Fruit fly (Drosophila melanogaster) whole organism, embryonic: ENCODE data around the gene Tomosyn.
A peak's percentile ranks its signal among the peaks of the same experiment; 100 is the strongest.

Experiments
- Asciz ChIP-seq: fragments of 200-800 bp; sonication (Bioruptor generic); optimal IDR thresholded peaks from 2 replicates; lab custom pipeline; 2017; ENCODE audit warnings: missing biosample characterization, mild to moderate bottlenecking, missing genetic modification characterization, missing genetic modification reagents
- Bteb2 ChIP-seq: fragments of 200-800 bp; sonication (Bioruptor generic); optimal IDR thresholded peaks from 2 replicates; lab custom pipeline; 2016; ENCODE audit warnings: missing biosample characterization, missing genetic modification characterization
- CG12219 ChIP-seq: fragments of 200-800 bp; sonication (Bioruptor generic); optimal IDR thresholded peaks from 3 replicates; lab custom pipeline; 2018; ENCODE audit warnings: missing biosample characterization, mild to moderate bottlenecking, missing genetic modification characterization
- CG1233 ChIP-seq: fragments of 200-800 bp; sonication (Bioruptor generic); optimal IDR thresholded peaks from 4 replicates; lab custom pipeline; 2018; ENCODE audit warnings: missing biosample characterization, mild to moderate bottlenecking, missing genetic modification characterization
- CG15601 ChIP-seq: fragments of 200-800 bp; sonication (Bioruptor generic); optimal IDR thresholded peaks from 3 replicates; lab custom pipeline; 2019; ENCODE audit warnings: missing biosample characterization, mild to moderate bottlenecking, missing genetic modification characterization, moderate library complexity
- CG16779 ChIP-seq: fragments of 200-800 bp; sonication (Bioruptor generic); IDR thresholded peaks from 2 replicates; pipeline ENCODE4 v1.3.6; 2022; ENCODE audit warnings: missing biosample characterization, missing genetic modification characterization
- CG16863 ChIP-seq: fragments of 200-800 bp; sonication (Bioruptor generic); optimal IDR thresholded peaks from 3 replicates; lab custom pipeline; 2016; ENCODE audit warnings: missing biosample characterization, missing genetic modification characterization
- CG17359 ChIP-seq: fragments of 200-800 bp; sonication (Bioruptor generic); optimal IDR thresholded peaks from 3 replicates; lab custom pipeline; 2018; ENCODE audit warnings: missing biosample characterization, mild to moderate bottlenecking, missing genetic modification characterization, moderate library complexity
- CG2129 ChIP-seq: fragments of 200-800 bp; sonication (Bioruptor generic); IDR thresholded peaks from 2 replicates; pipeline ENCODE4 v1.3.6; 2022; ENCODE audit warnings: missing biosample characterization, missing genetic modification characterization; ENCODE audit not compliant: partially characterized antibody
- CG6175 ChIP-seq: fragments of 200-800 bp; sonication (Bioruptor generic); IDR thresholded peaks from 3 replicates; pipeline ENCODE4 v1.3.6; 2022; ENCODE audit warnings: missing biosample characterization, missing genetic modification characterization
- CG7357 ChIP-seq: fragments of 200-800 bp; sonication (Bioruptor generic); IDR thresholded peaks from 3 replicates; pipeline ENCODE4 v1.3.6; 2022; ENCODE audit warnings: missing biosample characterization, missing genetic modification characterization
- CG7839 ChIP-seq: fragments of 200-800 bp; sonication (Bioruptor generic); optimal IDR thresholded peaks from 3 replicates; lab custom pipeline; 2018; ENCODE audit warnings: missing biosample characterization, mild to moderate bottlenecking, missing genetic modification characterization, moderate library complexity
- CG7987 ChIP-seq: fragments of 200-800 bp; sonication (Bioruptor generic); optimal IDR thresholded peaks from 2 replicates; lab custom pipeline; 2018; ENCODE audit warnings: missing biosample characterization, mild to moderate bottlenecking, missing genetic modification characterization, moderate library complexity
- CG8281 ChIP-seq: fragments of 200-800 bp; sonication (Bioruptor generic); optimal IDR thresholded peaks from 2 replicates; lab custom pipeline; 2018; ENCODE audit warnings: missing biosample characterization, mild to moderate bottlenecking, missing genetic modification characterization, moderate library complexity
- CG8944 ChIP-seq: fragments of 200-800 bp; sonication (Bioruptor generic); optimal IDR thresholded peaks from 3 replicates; lab custom pipeline; 2016; ENCODE audit warnings: missing biosample characterization, missing genetic modification characterization
- Dfd ChIP-seq, 2 experiments: fragments of >200 bp; optimal IDR thresholded peaks; 2 replicates each; lab custom pipeline; 2017; ENCODE audit warnings: missing biosample characterization in 2 of 2, missing genetic modification characterization in 2 of 2
- Doc3 ChIP-seq: fragments of 200-800 bp; sonication (Bioruptor generic); IDR thresholded peaks from 3 replicates; pipeline ENCODE4 v1.3.6; 2022; ENCODE audit warnings: missing biosample characterization, missing genetic modification characterization; ENCODE audit not compliant: partially characterized antibody
- Ets97D ChIP-seq: fragments of 200-800 bp; sonication (Bioruptor generic); optimal IDR thresholded peaks from 3 replicates; lab custom pipeline; 2016; ENCODE audit warnings: missing biosample characterization, missing genetic modification characterization
- HHEX ChIP-seq: fragments of 200-800 bp; sonication (Bioruptor generic); optimal IDR thresholded peaks from 3 replicates; lab custom pipeline; 2017; ENCODE audit warnings: missing biosample characterization, mild to moderate bottlenecking, missing genetic modification characterization, missing genetic modification reagents
- Hr3 ChIP-seq: fragments of 200-800 bp; sonication (Bioruptor generic); optimal IDR thresholded peaks from 3 replicates; lab custom pipeline; 2016; ENCODE audit warnings: missing biosample characterization, missing genetic modification characterization
- Mad ChIP-seq: fragments of 200-800 bp; sonication (Bioruptor generic); optimal IDR thresholded peaks from 2 replicates; lab custom pipeline; 2016; ENCODE audit warnings: missing biosample characterization, missing genetic modification characterization
- NfI ChIP-seq: fragments of 200-800 bp; sonication (Bioruptor generic); optimal IDR thresholded peaks from 3 replicates; lab custom pipeline; 2018; ENCODE audit warnings: missing biosample characterization, mild to moderate bottlenecking, missing genetic modification characterization, moderate library complexity
- Opbp ChIP-seq: fragments of 200-800 bp; sonication (Bioruptor generic); IDR thresholded peaks from 3 replicates; pipeline ENCODE4 v1.3.6; 2022; ENCODE audit warnings: missing biosample characterization, missing genetic modification characterization; ENCODE audit not compliant: partially characterized antibody
- Ravus ChIP-seq: fragments of 200-800 bp; sonication (Bioruptor generic); IDR thresholded peaks from 2 replicates; pipeline ENCODE4 v1.3.6; 2022; ENCODE audit warnings: missing biosample characterization, missing genetic modification characterization
- Side ChIP-seq: fragments of 200-800 bp; sonication (Bioruptor generic); optimal IDR thresholded peaks from 2 replicates; lab custom pipeline; 2016; ENCODE audit warnings: missing biosample characterization, missing genetic modification characterization
- Spps ChIP-seq: fragments of 200-800 bp; sonication (Bioruptor generic); optimal IDR thresholded peaks from 2 replicates; lab custom pipeline; 2018; ENCODE audit warnings: missing biosample characterization, mild to moderate bottlenecking, missing genetic modification characterization
- Ssrp ChIP-seq: fragments of 200-800 bp; sonication (Bioruptor generic); optimal IDR thresholded peaks from 2 replicates; lab custom pipeline; 2018; ENCODE audit warnings: missing biosample characterization, mild to moderate bottlenecking, missing genetic modification characterization, moderate library complexity
- Tbp ChIP-seq: fragments of >200 bp; optimal IDR thresholded peaks from 2 replicates; lab custom pipeline; 2018; ENCODE audit warnings: missing biosample characterization, missing genetic modification characterization
- ara ChIP-seq: fragments of 200-800 bp; sonication (Bioruptor generic); IDR thresholded peaks from 2 replicates; pipeline ENCODE4 v1.3.6; 2022; ENCODE audit warnings: missing biosample characterization, missing genetic modification characterization
- ash1 ChIP-seq: fragments of 200-800 bp; sonication (Bioruptor generic); optimal IDR thresholded peaks from 2 replicates; lab custom pipeline; 2018; ENCODE audit warnings: missing biosample characterization, mild to moderate bottlenecking, missing genetic modification characterization
- cad ChIP-seq: fragments of >200 bp; optimal IDR thresholded peaks from 2 replicates; lab custom pipeline; 2017; ENCODE audit warnings: missing biosample characterization, missing genetic modification characterization
- crc ChIP-seq: fragments of 200-800 bp; sonication (Bioruptor generic); optimal IDR thresholded peaks from 2 replicates; lab custom pipeline; 2016; ENCODE audit warnings: missing biosample characterization, missing genetic modification characterization
- dimm ChIP-seq: fragments of 200-800 bp; sonication (Bioruptor generic); IDR thresholded peaks from 2 replicates; pipeline ENCODE4 v1.3.6; 2022; ENCODE audit warnings: missing biosample characterization, missing genetic modification characterization
- emc ChIP-seq: fragments of 200-800 bp; sonication (Bioruptor generic); optimal IDR thresholded peaks from 2 replicates; lab custom pipeline; 2016; ENCODE audit warnings: missing biosample characterization, missing genetic modification characterization
- exex ChIP-seq: fragments of 200-800 bp; sonication (Bioruptor generic); optimal IDR thresholded peaks from 4 replicates; lab custom pipeline; 2018; ENCODE audit warnings: missing biosample characterization, mild to moderate bottlenecking, missing genetic modification characterization, moderate library complexity
- fru ChIP-seq: fragments of >200 bp; optimal IDR thresholded peaks from 2 replicates; lab custom pipeline; 2017
- gcm ChIP-seq: fragments of 200-800 bp; sonication (Bioruptor generic); optimal IDR thresholded peaks from 2 replicates; lab custom pipeline; 2019; ENCODE audit warnings: missing biosample characterization, mild to moderate bottlenecking, missing genetic modification characterization, moderate library complexity
- hkb ChIP-seq, 2 experiments: fragments of 200-800 bp in 1 of 2; fragments of >200 bp in 1 of 2; sonication (Bioruptor generic) in 1 of 2; IDR thresholded peaks in 1 of 2; optimal IDR thresholded peaks in 1 of 2; 2 replicates each; pipeline versions ENCODE4 v1.3.6 to Lab custom; 2017 to 2022; ENCODE audit warnings: missing biosample characterization in 1 of 2, missing genetic modification characterization in 1 of 2
- nerfin-1 ChIP-seq: fragments of 200-800 bp; sonication (Bioruptor generic); optimal IDR thresholded peaks from 3 replicates; lab custom pipeline; 2019; ENCODE audit warnings: missing biosample characterization, mild to moderate bottlenecking, missing genetic modification characterization, moderate library complexity
- nerfin-2 ChIP-seq: fragments of 200-800 bp; sonication (Bioruptor generic); IDR thresholded peaks from 2 replicates; pipeline ENCODE4 v1.3.6; 2022; ENCODE audit warnings: missing biosample characterization, missing genetic modification characterization; ENCODE audit not compliant: partially characterized antibody
- peb ChIP-seq: fragments of 200-800 bp; sonication (Bioruptor generic); IDR thresholded peaks from 2 replicates; pipeline ENCODE4 v1.3.6; 2022; ENCODE audit warnings: missing biosample characterization, missing genetic modification characterization
- pho ChIP-seq: fragments of 200-800 bp; sonication (Bioruptor generic); optimal IDR thresholded peaks from 2 replicates; lab custom pipeline; 2016; ENCODE audit warnings: missing biosample characterization, missing genetic modification characterization
- ranshi ChIP-seq: fragments of 200-800 bp; sonication (Bioruptor generic); IDR thresholded peaks from 2 replicates; pipeline ENCODE4 v1.3.6; 2022; ENCODE audit warnings: missing biosample characterization, missing genetic modification characterization
- rib ChIP-seq: fragments of 200-800 bp; sonication (Bioruptor generic); IDR thresholded peaks from 2 replicates; pipeline ENCODE4 v1.3.6; 2022; ENCODE audit warnings: missing biosample characterization, missing genetic modification characterization
- sd ChIP-seq: fragments of 200-800 bp; sonication (Bioruptor generic); optimal IDR thresholded peaks from 3 replicates; lab custom pipeline; 2018; ENCODE audit warnings: missing biosample characterization, mild to moderate bottlenecking, missing genetic modification characterization, moderate library complexity
- sens-2 ChIP-seq: fragments of 200-800 bp; sonication (Bioruptor generic); IDR thresholded peaks from 2 replicates; pipeline ENCODE4 v1.3.6; 2022; ENCODE audit warnings: missing biosample characterization, missing genetic modification characterization
- slbo ChIP-seq: fragments of 200-800 bp; sonication (Bioruptor generic); IDR thresholded peaks from 2 replicates; pipeline ENCODE4 v1.3.6; 2022; ENCODE audit warnings: missing biosample characterization, missing genetic modification characterization
- tna ChIP-seq: fragments of 200-800 bp; sonication (Bioruptor generic); IDR thresholded peaks from 2 replicates; pipeline ENCODE4 v1.3.6; 2022; ENCODE audit warnings: missing biosample characterization, missing genetic modification characterization; ENCODE audit not compliant: partially characterized antibody
- vfl ChIP-seq: fragments of 200-800 bp; sonication (Bioruptor generic); optimal IDR thresholded peaks from 2 replicates; lab custom pipeline; 2016; ENCODE audit warnings: missing biosample characterization, missing genetic modification characterization
- wek ChIP-seq: fragments of 200-800 bp; sonication (Bioruptor generic); optimal IDR thresholded peaks from 3 replicates; lab custom pipeline; 2018; ENCODE audit warnings: missing biosample characterization, mild to moderate bottlenecking, missing genetic modification characterization, moderate library complexity
- zfh1 ChIP-seq: fragments of 200-800 bp; sonication (Bioruptor generic); IDR thresholded peaks from 3 replicates; pipeline ENCODE4 v1.3.6; 2022; ENCODE audit warnings: missing biosample characterization, missing genetic modification characterization

The Tomosyn gene

dm6 chrX:12660030-12660630 lies 28.7 kb downstream of the Tomosyn start (continued):
- peak; percentile 11 for TF ChIP-seq Side (GFP tag; lab: Kevin White, UChicago)
- no peak for TF ChIP-seq sens-2 (GFP tag; lab: Robert Waterston, UW)
- no peak for TF ChIP-seq Hr3 (GFP tag; lab: Kevin White, UChicago)
- no peak for TF ChIP-seq Mad
- no peak for TF ChIP-seq rib (GFP tag; lab: Robert Waterston, UW)
- no peak for TF ChIP-seq vfl (GFP tag; lab: Kevin White, UChicago)
- TF ChIP-seq CG16779 (GFP tag; lab: Robert Waterston, UW): no peak
- no peak for TF ChIP-seq fru (lab: Kevin White, UChicago)
- no peak for TF ChIP-seq hkb (optimal IDR thresholded peaks at IDR 0.05; lab: Kevin White, UChicago)
- TF ChIP-seq hkb (GFP tag; IDR thresholded peaks at IDR 0.05; lab: Robert Waterston, UW): no peak
- peak; percentile 38 for TF ChIP-seq exex (tag; lab: Kevin White, UChicago)
- no peak for TF ChIP-seq Opbp (GFP tag; lab: Robert Waterston, UW)
- no peak for TF ChIP-seq slbo (GFP tag; lab: Robert Waterston, UW)
- no peak for TF ChIP-seq emc (GFP tag; lab: Kevin White, UChicago)
- no peak for TF ChIP-seq HHEX (GFP tag; lab: Kevin White, UChicago)
- no peak for TF ChIP-seq dimm (GFP tag; lab: Robert Waterston, UW)
- no peak for TF ChIP-seq Ravus (GFP tag; lab: Robert Waterston, UW)
- TF ChIP-seq Ssrp (tag; lab: Kevin White, UChicago): no peak
- TF ChIP-seq zfh1 (GFP tag; lab: Robert Waterston, UW): no peak
- no peak for TF ChIP-seq nerfin-1
- no peak for TF ChIP-seq Dfd (GFP tag; optimal IDR thresholded peaks at IDR 0.05; lab: Kevin White, UChicago)
- no peak for TF ChIP-seq CG7839 (tag; lab: Kevin White, UChicago)
- no peak for TF ChIP-seq CG7357 (GFP tag; lab: Robert Waterston, UW)
- no peak for TF ChIP-seq CG16863 (GFP tag; lab: Kevin White, UChicago)
- TF ChIP-seq Spps: no peak
- no peak for TF ChIP-seq cad
- no peak for TF ChIP-seq CG15601 (tag; lab: Kevin White, UChicago)
- TF ChIP-seq CG8281 (tag; lab: Kevin White, UChicago): no peak
- TF ChIP-seq CG17359 (tag; lab: Kevin White, UChicago): no peak
- no peak for TF ChIP-seq nerfin-2
- no peak for TF ChIP-seq CG8944 (GFP tag; lab: Kevin White, UChicago)
- no peak for TF ChIP-seq Bteb2 (GFP tag; lab: Kevin White, UChicago)
- TF ChIP-seq CG2129: no peak
- TF ChIP-seq ash1 (GFP tag; lab: Kevin White, UChicago): no peak
- TF ChIP-seq CG6175 (GFP tag; lab: Robert Waterston, UW): no peak
- no peak for TF ChIP-seq NfI (GFP tag; lab: Kevin White, UChicago)
- no peak for TF ChIP-seq Ets97D (GFP tag; lab: Kevin White, UChicago)
- no peak for TF ChIP-seq Asciz
- TF ChIP-seq sd (tag; lab: Kevin White, UChicago): no peak
- no peak for TF ChIP-seq CG7987 (GFP tag; lab: Kevin White, UChicago)
- TF ChIP-seq wek (GFP tag; lab: Kevin White, UChicago): no peak
- TF ChIP-seq Doc3 (GFP tag; lab: Robert Waterston, UW): no peak
- no peak for TF ChIP-seq pho (GFP tag; lab: Kevin White, UChicago)
- TF ChIP-seq crc (GFP tag; lab: Kevin White, UChicago): no peak
- TF ChIP-seq CG1233 (GFP tag; lab: Kevin White, UChicago): no peak
- TF ChIP-seq gcm (GFP tag; lab: Kevin White, UChicago): peak; percentile 8
- TF ChIP-seq tna (GFP tag; lab: Robert Waterston, UW): no peak
- TF ChIP-seq Tbp (GFP tag; lab: Kevin White, UChicago): no peak
- no peak for TF ChIP-seq ara (GFP tag; lab: Robert Waterston, UW)
- TF ChIP-seq ranshi: no peak
- TF ChIP-seq CG12219 (GFP tag; lab: Kevin White, UChicago): no peak
- no peak for TF ChIP-seq peb
